Fruit fly (Drosophila melanogaster) whole organism, embryonic: Measurements from ENCODE around the gene kirre.

ENCODE experiments used
- Adf1 ChIP-seq: fragments of 200-800 bp; sonication (Bioruptor generic); IDR thresholded peaks from 2 replicates; pipeline ENCODE4 v1.3.6; 2022; ENCODE audit warnings: missing biosample characterization, missing genetic modification characterization
- Blimp-1 ChIP-seq: fragments of 200-800 bp; sonication (Bioruptor generic); optimal IDR thresholded peaks from 3 replicates; lab custom pipeline; 2018; ENCODE audit warnings: missing biosample characterization, missing genetic modification characterization, mild to moderate bottlenecking, moderate library complexity, missing genetic modification reagents
- CG10267 ChIP-seq: fragments of 200-800 bp; sonication (Bioruptor generic); optimal IDR thresholded peaks from 2 replicates; lab custom pipeline; 2018; ENCODE audit warnings: missing biosample characterization, mild to moderate bottlenecking, missing genetic modification characterization, moderate library complexity
- CG11696 ChIP-seq: fragments of 200-800 bp; sonication (Bioruptor generic); IDR thresholded peaks from 2 replicates; pipeline ENCODE4 v1.3.6; 2022; ENCODE audit warnings: missing biosample characterization, missing genetic modification characterization
- CG12299 ChIP-seq: fragments of 200-800 bp; sonication (Bioruptor generic); optimal IDR thresholded peaks from 2 replicates; lab custom pipeline; 2018; ENCODE audit warnings: missing biosample characterization, mild to moderate bottlenecking, missing genetic modification characterization
- CG12659 ChIP-seq: fragments of 200-800 bp; sonication (Bioruptor generic); optimal IDR thresholded peaks from 3 replicates; lab custom pipeline; 2017; ENCODE audit warnings: mild to moderate bottlenecking, missing biosample characterization, missing genetic modification reagents, missing genetic modification characterization
- CG13296 ChIP-seq: fragments of 200-800 bp; sonication (Bioruptor generic); optimal IDR thresholded peaks from 3 replicates; lab custom pipeline; 2018; ENCODE audit warnings: missing biosample characterization, mild to moderate bottlenecking, missing genetic modification characterization
- CG14050 ChIP-seq: fragments of 200-800 bp; sonication (Bioruptor generic); IDR thresholded peaks from 3 replicates; pipeline ENCODE4 v1.3.6; 2022; ENCODE audit warnings: missing biosample characterization, missing genetic modification characterization
- CG14667 ChIP-seq: fragments of 200-800 bp; sonication (Bioruptor generic); IDR thresholded peaks from 2 replicates; pipeline ENCODE4 v1.3.6; 2022; ENCODE audit warnings: missing biosample characterization, missing genetic modification characterization
- CG18599 ChIP-seq: fragments of 200-800 bp; sonication (Bioruptor generic); optimal IDR thresholded peaks from 3 replicates; lab custom pipeline; 2017; ENCODE audit warnings: missing biosample characterization, missing genetic modification characterization, mild to moderate bottlenecking, moderate library complexity, missing genetic modification reagents
- CG18764 ChIP-seq: fragments of 200-800 bp; sonication (Bioruptor generic); optimal IDR thresholded peaks from 3 replicates; lab custom pipeline; 2016; ENCODE audit warnings: missing biosample characterization, missing genetic modification characterization
- CG3163 ChIP-seq: fragments of 200-800 bp; sonication (Bioruptor generic); optimal IDR thresholded peaks from 3 replicates; lab custom pipeline; 2016; ENCODE audit warnings: missing biosample characterization, missing genetic modification characterization
- CG33557 ChIP-seq: fragments of 200-800 bp; sonication (Bioruptor generic); optimal IDR thresholded peaks from 2 replicates; lab custom pipeline; 2019; ENCODE audit warnings: missing biosample characterization, mild to moderate bottlenecking, missing genetic modification characterization, moderate library complexity
- CG34224 ChIP-seq: fragments of 200-800 bp; sonication (Bioruptor generic); IDR thresholded peaks from 3 replicates; pipeline ENCODE4 v1.3.6; 2022; ENCODE audit warnings: missing biosample characterization, missing genetic modification characterization; ENCODE audit not compliant: partially characterized antibody
- CrebB ChIP-seq: fragments of 200-800 bp; sonication (Bioruptor generic); optimal IDR thresholded peaks from 3 replicates; lab custom pipeline; 2018; ENCODE audit warnings: missing biosample characterization, mild to moderate bottlenecking, missing genetic modification characterization
- Dfd ChIP-seq, 2 experiments: fragments of >200 bp; optimal IDR thresholded peaks; 2 replicates each; lab custom pipeline; 2017; ENCODE audit warnings: missing biosample characterization in 2 of 2, missing genetic modification characterization in 2 of 2
- Ets97D ChIP-seq: fragments of 200-800 bp; sonication (Bioruptor generic); optimal IDR thresholded peaks from 3 replicates; lab custom pipeline; 2016; ENCODE audit warnings: missing biosample characterization, missing genetic modification characterization
- Gsc ChIP-seq: fragments of 200-800 bp; sonication (Bioruptor generic); IDR thresholded peaks from 2 replicates; pipeline ENCODE4 v1.3.6; 2022; ENCODE audit warnings: missing biosample characterization, missing genetic modification characterization
- HLH54F ChIP-seq: fragments of 200-800 bp; sonication (Bioruptor generic); optimal IDR thresholded peaks from 3 replicates; lab custom pipeline; 2016; ENCODE audit warnings: missing biosample characterization, missing genetic modification characterization
- HLHmδ ChIP-seq: fragments of 200-800 bp; sonication (Bioruptor generic); optimal IDR thresholded peaks from 2 replicates; lab custom pipeline; 2018; ENCODE audit warnings: missing biosample characterization, mild to moderate bottlenecking, missing genetic modification characterization, moderate library complexity
- HmgZ ChIP-seq: fragments of 200-800 bp; sonication (Bioruptor generic); optimal IDR thresholded peaks from 2 replicates; lab custom pipeline; 2018; ENCODE audit warnings: missing biosample characterization, mild to moderate bottlenecking, missing genetic modification characterization
- Nf-YB ChIP-seq: fragments of 200-800 bp; sonication (Bioruptor generic); optimal IDR thresholded peaks from 3 replicates; lab custom pipeline; 2019; ENCODE audit warnings: missing biosample characterization, mild to moderate bottlenecking, missing genetic modification characterization, moderate library complexity
- Oli ChIP-seq: fragments of 200-800 bp; sonication (Bioruptor generic); optimal IDR thresholded peaks from 2 replicates; lab custom pipeline; 2018; ENCODE audit warnings: missing biosample characterization, mild to moderate bottlenecking, missing genetic modification characterization, moderate library complexity
- Tbp ChIP-seq: fragments of >200 bp; optimal IDR thresholded peaks from 2 replicates; lab custom pipeline; 2018; ENCODE audit warnings: missing biosample characterization, missing genetic modification characterization
- aop ChIP-seq: fragments of 200-800 bp; sonication (Bioruptor generic); IDR thresholded peaks from 2 replicates; pipeline ENCODE4 v1.3.6; 2022; ENCODE audit warnings: missing biosample characterization, missing genetic modification characterization
- ap ChIP-seq: fragments of 200-800 bp; sonication (Bioruptor generic); IDR thresholded peaks from 2 replicates; pipeline ENCODE4 v1.3.6; 2022; ENCODE audit warnings: missing biosample characterization, missing genetic modification characterization
- caup ChIP-seq: fragments of 200-800 bp; sonication (Bioruptor generic); optimal IDR thresholded peaks from 3 replicates; lab custom pipeline; 2017; ENCODE audit warnings: missing biosample characterization, mild to moderate bottlenecking, missing genetic modification characterization, moderate library complexity; ENCODE audit not compliant: severe bottlenecking
- chif ChIP-seq, 2 experiments: fragments of 200-800 bp; sonication (Bioruptor generic); optimal IDR thresholded peaks; 3 replicates each; lab custom pipeline; 2016; ENCODE audit warnings: missing biosample characterization in 2 of 2, missing genetic modification characterization in 2 of 2
- chn ChIP-seq: fragments of 200-800 bp; sonication (Bioruptor generic); optimal IDR thresholded peaks from 2 replicates; lab custom pipeline; 2016; ENCODE audit warnings: missing biosample characterization, missing genetic modification characterization
- emc ChIP-seq: fragments of 200-800 bp; sonication (Bioruptor generic); optimal IDR thresholded peaks from 2 replicates; lab custom pipeline; 2016; ENCODE audit warnings: missing biosample characterization, missing genetic modification characterization
- grau ChIP-seq: fragments of 200-800 bp; optimal IDR thresholded peaks from 3 replicates; lab custom pipeline; 2019; ENCODE audit warnings: missing biosample characterization, mild to moderate bottlenecking, missing genetic modification characterization, moderate library complexity
- gro ChIP-seq: fragments of 200-800 bp; sonication (Bioruptor generic); optimal IDR thresholded peaks from 2 replicates; lab custom pipeline; 2016; ENCODE audit warnings: missing biosample characterization, missing genetic modification characterization
- ind ChIP-seq: fragments of 200-800 bp; sonication (Bioruptor generic); optimal IDR thresholded peaks from 3 replicates; lab custom pipeline; 2016; ENCODE audit warnings: missing biosample characterization, missing genetic modification characterization
- klu ChIP-seq: fragments of 200-800 bp; sonication (Bioruptor generic); IDR thresholded peaks from 2 replicates; pipeline ENCODE4 v1.3.6; 2022; ENCODE audit warnings: missing biosample characterization, missing genetic modification characterization
- knrl ChIP-seq: fragments of 200-800 bp; sonication (Bioruptor generic); IDR thresholded peaks from 3 replicates; pipeline ENCODE4 v1.3.6; 2022; ENCODE audit warnings: missing biosample characterization, missing genetic modification characterization; ENCODE audit not compliant: partially characterized antibody
- lola ChIP-seq, 3 experiments: fragments of >200 bp in 2 of 3; fragments of 200-800 bp in 1 of 3; sonication (Bioruptor generic) in 1 of 3; optimal IDR thresholded peaks; 2 replicates each; lab custom pipeline; 2017 to 2019; ENCODE audit warnings: missing biosample characterization in 3 of 3, missing genetic modification characterization in 3 of 3, mild to moderate bottlenecking in 1 of 3, moderate library complexity in 1 of 3
- mam ChIP-seq: fragments of 200-800 bp; sonication (Bioruptor generic); optimal IDR thresholded peaks from 3 replicates; lab custom pipeline; 2016; ENCODE audit warnings: missing biosample characterization, missing genetic modification characterization
- nmo ChIP-seq: fragments of 200-800 bp; sonication (Bioruptor generic); optimal IDR thresholded peaks from 2 replicates; lab custom pipeline; 2018; ENCODE audit warnings: missing biosample characterization, mild to moderate bottlenecking, missing genetic modification characterization, moderate library complexity
- otp ChIP-seq: fragments of 200-800 bp; sonication (Bioruptor generic); IDR thresholded peaks from 3 replicates; pipeline ENCODE4, ENCODE4 v1.3.6; 2022; ENCODE audit warnings: missing biosample characterization, missing genetic modification characterization
- pb ChIP-seq: fragments of 200-800 bp; sonication (Bioruptor generic); optimal IDR thresholded peaks from 3 replicates; lab custom pipeline; 2016; ENCODE audit warnings: missing biosample characterization, missing genetic modification characterization
- pfk ChIP-seq: fragments of 200-800 bp; sonication (Bioruptor generic); optimal IDR thresholded peaks from 2 replicates; lab custom pipeline; 2018; ENCODE audit warnings: missing biosample characterization, mild to moderate bottlenecking, missing genetic modification characterization, moderate library complexity
- pnt ChIP-seq: fragments of 200-800 bp; sonication (Bioruptor generic); optimal IDR thresholded peaks from 3 replicates; lab custom pipeline; 2016; ENCODE audit warnings: missing biosample characterization, missing genetic modification characterization
- psq ChIP-seq: fragments of 200-800 bp; sonication (Bioruptor generic); optimal IDR thresholded peaks from 2 replicates; lab custom pipeline; 2017; ENCODE audit warnings: missing biosample characterization, missing genetic modification characterization
- run ChIP-seq: fragments of 200-800 bp; sonication (Bioruptor generic); optimal IDR thresholded peaks from 3 replicates; lab custom pipeline; 2018; ENCODE audit warnings: missing biosample characterization, mild to moderate bottlenecking, missing genetic modification characterization
- sna ChIP-seq: fragments of 200-800 bp; sonication (Bioruptor generic); IDR thresholded peaks from 2 replicates; pipeline ENCODE4 v1.3.6; 2022; ENCODE audit warnings: missing biosample characterization, missing genetic modification characterization; ENCODE audit not compliant: partially characterized antibody
- ssp ChIP-seq: fragments of 200-800 bp; sonication (Bioruptor generic); IDR thresholded peaks from 2 replicates; pipeline ENCODE4 v1.3.6; 2022; ENCODE audit warnings: missing biosample characterization, missing genetic modification characterization
- sug ChIP-seq: fragments of 200-800 bp; optimal IDR thresholded peaks from 2 replicates; lab custom pipeline; 2019; ENCODE audit warnings: missing biosample characterization, mild to moderate bottlenecking, missing genetic modification characterization, moderate library complexity
- tin ChIP-seq: fragments of 200-800 bp; sonication (Bioruptor generic); optimal IDR thresholded peaks from 3 replicates; lab custom pipeline; 2016; ENCODE audit warnings: missing biosample characterization, missing genetic modification characterization
- toy ChIP-seq: fragments of 200-800 bp; sonication (Bioruptor generic); IDR thresholded peaks from 2 replicates; pipeline ENCODE4 v1.3.6; 2022; ENCODE audit warnings: missing biosample characterization, missing genetic modification characterization
- zen ChIP-seq: fragments of 200-800 bp; sonication (Bioruptor generic); optimal IDR thresholded peaks from 3 replicates; lab custom pipeline; 2018; ENCODE audit warnings: missing biosample characterization, mild to moderate bottlenecking, missing genetic modification characterization, moderate library complexity
- zf30C ChIP-seq: fragments of 200-800 bp; sonication (Bioruptor generic); optimal IDR thresholded peaks from 3 replicates; lab custom pipeline; 2018; ENCODE audit warnings: missing biosample characterization, mild to moderate bottlenecking, missing genetic modification characterization

Gene kirre

DNA sequence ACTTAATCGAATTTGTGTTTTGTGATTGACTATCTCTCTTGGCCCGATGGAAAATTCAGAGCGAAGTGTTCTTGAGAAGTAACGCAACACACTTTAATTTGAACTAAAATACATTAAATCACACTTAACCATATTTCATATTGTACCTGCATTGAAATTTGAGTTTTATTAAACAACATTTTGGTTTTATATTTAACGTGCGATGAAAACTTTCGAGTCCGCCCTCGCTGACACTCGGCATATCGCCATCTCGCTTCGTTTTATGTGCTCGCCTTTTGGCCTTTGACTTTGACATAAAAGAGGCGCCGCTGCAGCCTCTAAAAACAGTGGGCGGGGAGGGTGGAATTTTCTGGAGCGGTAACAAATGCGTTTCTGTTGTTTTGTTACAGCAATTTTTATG lies 282.3 kb downstream of the kirre start (continued):
- TF ChIP-seq Blimp-1 (GFP tag; lab: Kevin White, UChicago) (peak; percentile 78), CG14050 (GFP tag; lab: Robert Waterston, UW) (no peak; the same call in 2 of the 3 replicates), sug (tag; lab: Kevin White, UChicago) (no peak), CG13296 (GFP tag; lab: Kevin White, UChicago) (no peak), CrebB (tag; lab: Kevin White, UChicago) (peak; percentile 42), ssp (GFP tag; lab: Robert Waterston, UW) (peak; percentile 64), gro (GFP tag; lab: Kevin White, UChicago) (no peak), CG11696 (no peak), CG3163 (GFP tag; lab: Kevin White, UChicago) (peak; percentile 2), CG10267 (tag; lab: Kevin White, UChicago) (peak; percentile 65), CG18764 (GFP tag; lab: Kevin White, UChicago) (peak; percentile 45), pnt (peak; percentile 57), nmo (GFP tag; lab: Kevin White, UChicago) (peak; percentile 81), klu (GFP tag; lab: Robert Waterston, UW) (no peak), knrl (GFP tag; lab: Robert Waterston, UW) (no peak), Oli (tag; lab: Kevin White, UChicago) (peak; percentile 61), Gsc (peak; percentile 51), zen (peak; percentile 71), aop (GFP tag; lab: Robert Waterston, UW) (no peak), ind (GFP tag; lab: Kevin White, UChicago) (peak; percentile 69), CG12299 (tag; lab: Kevin White, UChicago) (peak; percentile 20), emc (GFP tag; lab: Kevin White, UChicago) (no peak), otp (peak; percentile 65; the same call in 1 of the 3 replicates), Nf-YB (GFP tag; lab: Kevin White, UChicago) (peak; percentile 39), Adf1 (GFP tag; lab: Robert Waterston, UW) (no peak), toy (no peak), HLH54F (GFP tag; lab: Kevin White, UChicago) (peak; percentile 24), mam (GFP tag; lab: Kevin White, UChicago) (peak; percentile 35), caup (no peak), lola (GFP tag; optimal IDR thresholded peaks at IDR 0.05; lab: Kevin White, UChicago) (peak in 1 of 3 experiments; percentile 76), CG14667 (GFP tag; lab: Robert Waterston, UW) (peak; percentile 59), CG18599 (peak; percentile 69), CG33557 (GFP tag; lab: Kevin White, UChicago) (peak; percentile 69), Dfd (GFP tag; optimal IDR thresholded peaks at IDR 0.05; lab: Kevin White, UChicago) (no peak), zf30C (no peak), pfk (GFP tag; lab: Kevin White, UChicago) (no peak), chif (GFP tag; optimal IDR thresholded peaks at IDR 0.05; lab: Kevin White, UChicago) (peak; percentile 42 to 80), chn (GFP tag; lab: Kevin White, UChicago) (peak; percentile 20), Ets97D (GFP tag; lab: Kevin White, UChicago) (peak; percentile 34), tin (peak; percentile 66), ap (GFP tag; lab: Robert Waterston, UW) (peak; percentile 53), grau (tag; lab: Kevin White, UChicago) (peak; percentile 67), CG34224 (GFP tag; lab: Robert Waterston, UW) (no peak), HmgZ (peak; percentile 19), run (tag; lab: Kevin White, UChicago) (no peak), sna (GFP tag; lab: Robert Waterston, UW) (no peak), HLHmδ (GFP tag; lab: Kevin White, UChicago) (no peak), Tbp (GFP tag; lab: Kevin White, UChicago) (no peak), pb (GFP tag; lab: Kevin White, UChicago) (peak; percentile 28), psq (GFP tag; lab: Kevin White, UChicago) (no peak), CG12659 (GFP tag; lab: Kevin White, UChicago) (peak; percentile 22)
